Worm (Caenorhabditis elegans) whole organism, L4 larva: ENCODE measurements around the gene C18D11.3.

Experiments used
- T20F7.1 ChIP-seq: fragments of 200-800 bp; sonication (Bioruptor generic); optimal IDR thresholded peaks from 2 replicates; lab custom pipeline; 2018; ENCODE audit warnings: mild to moderate bottlenecking, missing genetic modification characterization, missing compliant biosample characterization
- T26A8.4 ChIP-seq: fragments of 200-800 bp; sonication (Bioruptor generic); IDR thresholded peaks from 2 replicates; pipeline ENCODE4 v1.3.6; 2022; ENCODE audit warnings: missing genetic modification characterization, missing compliant biosample characterization
- Y105C5A.15 ChIP-seq: fragments of 200-800 bp; sonication (Bioruptor generic); IDR thresholded peaks from 2 replicates; pipeline ENCODE4 v1.3.6; 2022; ENCODE audit warnings: missing genetic modification characterization, missing compliant biosample characterization
- Y5F2A.4 ChIP-seq: fragments of 200-800 bp; sonication (Bioruptor generic); optimal IDR thresholded peaks from 2 replicates; lab custom pipeline; 2018; ENCODE audit warnings: mild to moderate bottlenecking, missing genetic modification characterization, missing compliant biosample characterization
- Y75B8A.6 ChIP-seq: fragments of 200-800 bp; sonication (Bioruptor generic); IDR thresholded peaks from 2 replicates; pipeline ENCODE4 v1.3.6; 2022; ENCODE audit warnings: missing genetic modification reagents, missing genetic modification characterization, missing compliant biosample characterization
- ZK546.5 ChIP-seq, 2 experiments: sonication (generic microtip); optimal IDR thresholded peaks; 2 replicates each; lab custom pipeline; 2017; ENCODE audit warnings: missing biosample characterization in 2 of 2, missing genetic modification characterization in 2 of 2
- aha-1 ChIP-seq: fragments of 150-350 bp; peaks from one replicate; lab custom pipeline; 2014; ENCODE audit warnings: missing biosample characterization, missing genetic modification characterization
- aly-2 ChIP-seq: sonication (generic microtip); optimal IDR thresholded peaks from 2 replicates; lab custom pipeline; 2018; ENCODE audit warnings: missing biosample characterization, missing genetic modification characterization
- ceh-20 ChIP-seq: fragments of 200-800 bp; sonication (Bioruptor generic); IDR thresholded peaks from 2 replicates; pipeline ENCODE4 v1.3.6; 2022; ENCODE audit warnings: missing genetic modification reagents, missing genetic modification characterization, missing compliant biosample characterization
- ceh-44 ChIP-seq: fragments of 200-800 bp; sonication (Bioruptor generic); IDR thresholded peaks from 2 replicates; pipeline ENCODE4 v1.3.6; 2022; ENCODE audit warnings: missing genetic modification reagents, missing genetic modification characterization, missing compliant biosample characterization
- ces-1 ChIP-seq: fragments of 150-350 bp; sonication (generic microtip); optimal IDR thresholded peaks from 4 replicates; lab custom pipeline; 2014; ENCODE audit warnings: missing biosample characterization, missing genetic modification reagents, missing genetic modification characterization
- daf-12 ChIP-seq: fragments of 150-350 bp; optimal IDR thresholded peaks from 2 replicates; lab custom pipeline; 2014; ENCODE audit warnings: missing biosample characterization, missing genetic modification reagents, missing genetic modification characterization
- daf-16 ChIP-seq, 3 experiments: sonication (generic microtip); optimal IDR thresholded peaks; 2 replicates each; lab custom pipeline; 2016 to 2017; ENCODE audit warnings: missing genetic modification characterization in 3 of 3, missing genetic modification reagents in 3 of 3, mild to moderate bottlenecking in 2 of 3, missing compliant biosample characterization in 2 of 3, missing biosample characterization in 1 of 3, moderate library complexity in 1 of 3
- daf-8 ChIP-seq: fragments of 200-800 bp; sonication (Bioruptor generic); IDR thresholded peaks from 2 replicates; pipeline ENCODE4 v1.3.6; 2022; ENCODE audit warnings: missing genetic modification characterization, missing compliant biosample characterization
- dmd-8 ChIP-seq: fragments of 200-800 bp; sonication (Bioruptor generic); IDR thresholded peaks from 2 replicates; pipeline ENCODE4 v1.3.6; 2022; ENCODE audit warnings: missing genetic modification characterization, missing compliant biosample characterization
- egl-27 ChIP-seq: sonication (generic microtip); optimal IDR thresholded peaks from 3 replicates; lab custom pipeline; 2017; ENCODE audit warnings: missing biosample characterization, missing genetic modification reagents, missing genetic modification characterization
- gei-8 ChIP-seq: fragments of 200-800 bp; sonication (Bioruptor generic); optimal IDR thresholded peaks from 2 replicates; lab custom pipeline; 2018; ENCODE audit warnings: mild to moderate bottlenecking, missing genetic modification characterization, missing compliant biosample characterization
- hif-1 ChIP-seq, 2 experiments: sonication (generic microtip); optimal IDR thresholded peaks; 2 replicates each; lab custom pipeline; 2016 to 2017; ENCODE audit warnings: missing compliant biosample characterization in 2 of 2, missing genetic modification characterization in 2 of 2, missing genetic modification reagents in 2 of 2, missing genotype in 2 of 2, mild to moderate bottlenecking in 1 of 2
- hmg-1.1 ChIP-seq: fragments of 200-800 bp; sonication (Bioruptor generic); IDR thresholded peaks from 2 replicates; pipeline ENCODE4 v1.3.6; 2022; ENCODE audit warnings: missing genetic modification reagents, missing genetic modification characterization, missing compliant biosample characterization
- lim-7 ChIP-seq: fragments of 200-800 bp; sonication (Bioruptor generic); IDR thresholded peaks from 2 replicates; pipeline ENCODE4 v1.3.6; 2022; ENCODE audit warnings: missing genetic modification characterization, missing compliant biosample characterization
- lin-1 ChIP-seq: fragments of 200-800 bp; sonication (Bioruptor generic); IDR thresholded peaks from 2 replicates; pipeline ENCODE4 v1.3.6; 2022; ENCODE audit warnings: missing genetic modification reagents, missing genetic modification characterization, missing compliant biosample characterization
- lin-13 ChIP-seq: fragments of 150-350 bp; optimal IDR thresholded peaks from 2 replicates; lab custom pipeline; 2014; ENCODE audit warnings: missing biosample characterization, missing genetic modification reagents, missing genetic modification characterization
- lin-38 ChIP-seq: fragments of 200-800 bp; sonication (Bioruptor generic); IDR thresholded peaks from 2 replicates; pipeline ENCODE4 v1.3.6; 2022; ENCODE audit warnings: missing genetic modification reagents, missing genetic modification characterization, missing compliant biosample characterization
- lin-39 ChIP-seq: fragments of 150-350 bp; optimal IDR thresholded peaks from 2 replicates; lab custom pipeline; 2014; ENCODE audit warnings: missing biosample characterization, missing genetic modification reagents, missing genetic modification characterization
- mes-2 ChIP-seq: sonication (generic microtip); optimal IDR thresholded peaks from 2 replicates; lab custom pipeline; 2016; ENCODE audit warnings: missing genotype, mild to moderate bottlenecking, missing genetic modification characterization, missing compliant biosample characterization; ENCODE audit not compliant: poor library complexity, severe bottlenecking
- nhr-10 ChIP-seq: fragments of 150-350 bp; optimal IDR thresholded peaks from 2 replicates; lab custom pipeline; 2014; ENCODE audit warnings: missing biosample characterization, missing genetic modification characterization
- nhr-28 ChIP-seq: fragments of 150-350 bp; optimal IDR thresholded peaks from 2 replicates; lab custom pipeline; 2014; ENCODE audit warnings: missing biosample characterization, missing genetic modification characterization
- pha-4 ChIP-seq, 2 experiments: fragments of 150-350 bp in 1 of 2; fragments of 200-800 bp in 1 of 2; sonication (Bioruptor generic) in 1 of 2; IDR thresholded peaks in 1 of 2; optimal IDR thresholded peaks in 1 of 2; 2 replicates each; pipeline versions ENCODE4 v1.3.6 to Lab custom; 2014 to 2022; ENCODE audit warnings: missing genetic modification characterization in 2 of 2, missing genetic modification reagents in 2 of 2, missing biosample characterization in 1 of 2, missing compliant biosample characterization in 1 of 2
- php-3 ChIP-seq: fragments of 200-800 bp; sonication (Bioruptor generic); IDR thresholded peaks from 2 replicates; pipeline ENCODE4 v1.3.6; 2022; ENCODE audit warnings: missing genetic modification reagents, missing genetic modification characterization, missing compliant biosample characterization
- pqm-1 ChIP-seq: sonication (generic microtip); optimal IDR thresholded peaks from 2 replicates; lab custom pipeline; 2017; ENCODE audit warnings: missing biosample characterization, missing genetic modification characterization
- saeg-2 ChIP-seq: fragments of 200-800 bp; sonication (Bioruptor generic); IDR thresholded peaks from 2 replicates; pipeline ENCODE4 v1.3.6; 2022; ENCODE audit warnings: missing genetic modification reagents, missing genetic modification characterization, missing compliant biosample characterization
- set-16 ChIP-seq: fragments of 200-800 bp; sonication (Bioruptor generic); IDR thresholded peaks from 2 replicates; pipeline ENCODE4 v1.3.6; 2022; ENCODE audit warnings: missing genetic modification reagents, missing genetic modification characterization, missing compliant biosample characterization
- snpc-1.2 ChIP-seq: fragments of 200-800 bp; sonication (Bioruptor generic); IDR thresholded peaks from 2 replicates; pipeline ENCODE4 v1.3.6; 2022; ENCODE audit warnings: missing genetic modification reagents, missing genetic modification characterization, missing compliant biosample characterization
- snpc-4 ChIP-seq: fragments of 150-350 bp; optimal IDR thresholded peaks from 2 replicates; lab custom pipeline; 2014; ENCODE audit warnings: missing biosample characterization, missing genetic modification characterization
- tag-97 ChIP-seq: fragments of 200-800 bp; sonication (Bioruptor generic); IDR thresholded peaks from 2 replicates; pipeline ENCODE4 v1.3.6; 2022; ENCODE audit warnings: missing genetic modification characterization, missing compliant biosample characterization
- unc-130 ChIP-seq: sonication (generic microtip); optimal IDR thresholded peaks from 2 replicates; lab custom pipeline; 2016; ENCODE audit warnings: missing genetic modification reagents, missing genetic modification characterization, missing compliant biosample characterization
- zfp-2 ChIP-seq: sonication (generic microtip); optimal IDR thresholded peaks from 2 replicates; lab custom pipeline; 2016; ENCODE audit warnings: mild to moderate bottlenecking, missing genetic modification characterization, missing compliant biosample characterization

The C18D11.3 gene

DNA sequence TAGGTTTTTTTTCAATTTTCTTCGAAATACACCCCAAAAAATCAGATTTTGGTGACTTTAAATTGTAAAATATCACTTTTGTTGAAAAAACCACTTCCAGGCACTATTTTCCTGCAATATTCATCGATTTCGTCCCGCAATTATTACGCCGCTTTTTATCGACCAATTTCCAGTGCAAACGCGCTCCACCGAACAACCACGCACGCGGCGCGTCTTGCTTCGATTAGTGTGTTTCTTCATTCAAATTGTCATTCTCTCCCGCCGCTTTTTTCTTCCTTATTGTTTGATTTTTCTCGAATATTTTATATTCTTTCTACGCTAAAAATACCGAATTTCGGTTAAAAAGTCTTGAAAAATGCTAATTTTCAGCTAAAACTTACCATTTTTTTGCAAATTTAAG, 2.4 kb downstream of the C18D11.3 start (continued):
- TF ChIP-seq lin-38 (GFP tag; lab: Robert Waterston, UW) (peak; percentile 94), hif-1 (tag; optimal IDR thresholded peaks at IDR 0.05; lab: Kevin White, UChicago) (peak in 1 of 2 experiments; percentile 46), nhr-10 (tag; lab: Kevin White, UChicago) (no peak), daf-8 (GFP tag; lab: Robert Waterston, UW) (no peak), lim-7 (GFP tag; lab: Robert Waterston, UW) (no peak), nhr-28 (tag; lab: Kevin White, UChicago) (peak; percentile 56), mes-2 (tag; lab: Kevin White, UChicago) (peak; percentile 86), lin-1 (GFP tag; lab: Robert Waterston, UW) (no peak), dmd-8 (GFP tag; lab: Robert Waterston, UW) (no peak), ceh-20 (GFP tag; lab: Robert Waterston, UW) (no peak), zfp-2 (tag; lab: Kevin White, UChicago) (no peak), php-3 (no peak)

DNA sequence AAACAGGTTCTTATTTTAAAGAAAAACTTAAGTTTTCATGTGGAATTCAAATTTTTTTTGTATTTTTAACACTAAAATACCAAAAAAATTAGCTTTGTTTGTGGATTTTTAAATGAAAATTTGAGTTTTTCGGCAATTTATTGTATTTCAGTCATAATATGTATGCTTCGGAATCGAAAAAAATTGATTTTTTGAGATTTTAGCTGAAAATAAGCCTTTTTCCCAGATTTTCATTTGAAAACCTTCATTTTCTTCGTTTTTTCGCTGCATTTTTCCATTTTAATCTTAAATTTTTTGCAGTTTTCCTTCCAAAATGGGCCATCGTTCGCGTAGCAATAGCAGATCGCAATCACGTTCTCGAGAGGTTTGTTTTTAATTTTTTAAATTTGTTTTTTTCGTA, 2.9 kb downstream of the C18D11.3 start, which contains the start of gene rsp-8:
TSS of gene rsp-8 (plus strand) at position 301 of the 400 bp plus-strand sequence.
- TF ChIP-seq lin-39 (no peak), unc-130 (GFP tag; lab: Kevin White, UChicago) (no peak), nhr-10 (tag; lab: Kevin White, UChicago) (no peak), ZK546.5 (tag; optimal IDR thresholded peaks at IDR 0.05; lab: Kevin White, UChicago) (no peak), tag-97 (GFP tag; lab: Robert Waterston, UW) (no peak), mes-2 (tag; lab: Kevin White, UChicago) (no peak), pha-4 (GFP tag; IDR thresholded peaks at IDR 0.05; lab: Robert Waterston, UW) (no peak), pha-4 (tag; optimal IDR thresholded peaks at IDR 0.05; lab: Kevin White, UChicago) (no peak), dmd-8 (GFP tag; lab: Robert Waterston, UW) (no peak)

DNA sequence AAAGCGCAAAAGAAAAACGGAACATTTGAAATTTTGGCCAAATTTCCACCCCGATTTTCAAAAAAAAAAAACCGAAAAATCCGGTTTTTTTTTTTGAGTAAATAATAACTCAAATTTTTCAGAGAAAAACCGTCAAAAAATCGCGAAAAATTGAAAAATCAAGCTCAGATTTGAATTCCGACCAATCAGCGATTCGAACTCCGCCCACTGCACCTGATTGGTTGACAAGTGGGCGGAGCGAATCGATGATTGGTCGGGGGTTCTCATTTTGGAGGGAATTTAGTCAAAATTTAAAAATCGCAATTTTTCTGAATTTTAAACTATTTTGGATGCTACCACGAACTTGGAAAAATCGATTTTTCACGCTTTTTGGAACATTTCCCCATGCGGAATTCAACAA, 5.8 kb downstream of the C18D11.3 start:
- TF ChIP-seq Y75B8A.6 (GFP tag; lab: Robert Waterston, UW) (no peak), Y5F2A.4 (GFP tag; lab: Kevin White, UChicago) (no peak), hif-1 (tag; optimal IDR thresholded peaks at IDR 0.05; lab: Kevin White, UChicago) (no peak), daf-16 (GFP tag; optimal IDR thresholded peaks at IDR 0.05; lab: Kevin White, UChicago) (no peak), daf-16 (tag; optimal IDR thresholded peaks at IDR 0.05; lab: Kevin White, UChicago) (no peak), ceh-44 (GFP tag; lab: Robert Waterston, UW) (no peak)

DNA sequence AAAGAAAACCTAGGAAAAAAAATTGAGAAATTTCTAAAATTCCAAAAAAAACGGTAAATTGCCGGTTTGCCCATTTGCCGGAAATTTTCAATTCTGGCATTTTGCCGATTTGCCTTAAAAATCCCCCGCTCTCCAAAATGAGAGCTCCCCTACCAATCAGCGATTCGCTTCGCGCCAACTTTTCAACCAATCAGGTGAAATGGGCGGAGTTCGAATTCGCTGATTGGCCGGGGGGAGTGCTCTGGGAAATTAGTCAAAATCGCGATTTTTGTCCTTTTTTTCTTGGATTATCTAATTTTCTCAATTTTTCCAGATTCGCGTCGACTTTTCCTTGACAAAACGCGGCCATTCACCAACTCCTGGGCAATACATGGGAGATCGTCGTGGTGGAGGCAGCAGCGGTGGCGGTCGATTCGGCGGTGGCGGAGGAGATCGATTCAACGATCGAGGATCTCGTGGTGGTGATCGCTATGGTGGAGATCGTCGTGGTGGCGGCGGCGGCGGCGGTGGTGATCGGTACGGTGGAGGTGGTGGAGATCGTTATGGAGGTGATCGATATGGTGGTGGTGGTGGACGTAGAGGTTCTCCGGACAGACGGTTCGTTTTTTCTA, 6.4 kb downstream of the C18D11.3 start:
- TF ChIP-seq hif-1 (tag; optimal IDR thresholded peaks at IDR 0.05; lab: Kevin White, UChicago), result no peak
- peak; percentile 91 for TF ChIP-seq set-16 (GFP tag; lab: Robert Waterston, UW)
- TF ChIP-seq pqm-1 (tag; lab: Kevin White, UChicago), result no peak
- no peak for TF ChIP-seq lin-38 (GFP tag; lab: Robert Waterston, UW)
- TF ChIP-seq egl-27 (tag; lab: Kevin White, UChicago), result no peak
- TF ChIP-seq T26A8.4, result no peak
- no peak for TF ChIP-seq Y105C5A.15 (GFP tag; lab: Robert Waterston, UW)
- TF ChIP-seq snpc-4 (tag; lab: Kevin White, UChicago), result no peak
- TF ChIP-seq snpc-1.2 (GFP tag; lab: Robert Waterston, UW), result peak; percentile 7; the same call in 1 of the 2 replicates
- TF ChIP-seq hmg-1.1 (GFP tag; lab: Robert Waterston, UW), result no peak
- no peak for TF ChIP-seq ces-1 (GFP tag; lab: Kevin White, UChicago)
- no peak for TF ChIP-seq lin-13 (GFP tag; lab: Kevin White, UChicago)
- TF ChIP-seq T20F7.1 (GFP tag; lab: Kevin White, UChicago), result no peak
- TF ChIP-seq gei-8 (GFP tag; lab: Kevin White, UChicago), result peak; percentile 13
- TF ChIP-seq aly-2, result no peak
- TF ChIP-seq saeg-2 (GFP tag; lab: Robert Waterston, UW), result no peak
- TF ChIP-seq aha-1 (tag; lab: Kevin White, UChicago), result peak; percentile 24
- no peak for TF ChIP-seq daf-12 (tag; lab: Kevin White, UChicago)
